Fruit fly (Drosophila melanogaster) whole organism, wandering third instar larva: ENCODE results near the gene bowl.

Experiments used
- Abd-B ChIP-seq: fragments of >200 bp; optimal IDR thresholded peaks from 2 replicates; lab custom pipeline; 2017; ENCODE audit warnings: missing biosample characterization, missing genetic modification characterization
- CG32264 ChIP-seq: fragments of 200-800 bp; sonication (Bioruptor generic); optimal IDR thresholded peaks from 2 replicates; lab custom pipeline; 2016; ENCODE audit warnings: missing biosample characterization, missing genetic modification characterization
- CG9705 ChIP-seq: fragments of 200-800 bp; sonication (Bioruptor generic); optimal IDR thresholded peaks from 2 replicates; lab custom pipeline; 2018; ENCODE audit warnings: missing biosample characterization, mild to moderate bottlenecking, missing genetic modification characterization
- CrebA ChIP-seq: fragments of 200-800 bp; sonication (Bioruptor generic); optimal IDR thresholded peaks from 2 replicates; lab custom pipeline; 2016; ENCODE audit warnings: missing biosample characterization, mild to moderate bottlenecking, missing genetic modification characterization, borderline replicate concordance
- Dfd ChIP-seq: fragments of >200 bp; optimal IDR thresholded peaks from 2 replicates; lab custom pipeline; 2017; ENCODE audit warnings: missing biosample characterization, missing genetic modification characterization
- Dif ChIP-seq: fragments of 200-275, 200-300 bp; sonication (Bioruptor generic); optimal IDR thresholded peaks from 2 replicates; lab custom pipeline; 2018; ENCODE audit warnings: missing biosample characterization, missing genetic modification characterization; ENCODE audit not compliant: partially characterized antibody
- GATAd ChIP-seq: sonication (Bioruptor generic); optimal IDR thresholded peaks from 2 replicates; lab custom pipeline; 2016; ENCODE audit warnings: missing biosample characterization, missing genetic modification characterization
- HLH106 ChIP-seq: fragments of 200-800 bp; optimal IDR thresholded peaks from 3 replicates; lab custom pipeline; 2019; ENCODE audit warnings: missing biosample characterization, mild to moderate bottlenecking, missing genetic modification characterization, moderate library complexity
- Hnf4 ChIP-seq: fragments of 200-800 bp; sonication (Bioruptor generic); optimal IDR thresholded peaks from 2 replicates; lab custom pipeline; 2016; ENCODE audit warnings: missing biosample characterization, mild to moderate bottlenecking, missing genetic modification characterization
- Hr78 ChIP-seq: fragments of >200 bp; optimal IDR thresholded peaks from 2 replicates; lab custom pipeline; 2017; ENCODE audit warnings: missing biosample characterization, missing genetic modification characterization
- Hr83 ChIP-seq: fragments of 200-300 bp; sonication (Bioruptor generic); optimal IDR thresholded peaks from 2 replicates; lab custom pipeline; 2016; ENCODE audit warnings: missing biosample characterization, mild to moderate bottlenecking, missing genetic modification characterization, moderate library complexity; ENCODE audit not compliant: poor library complexity, severe bottlenecking
- Jra ChIP-seq: sonication (Bioruptor generic); optimal IDR thresholded peaks from 2 replicates; lab custom pipeline; 2016; ENCODE audit warnings: missing biosample characterization, missing genetic modification characterization
- Mio ChIP-seq: sonication (Bioruptor generic); optimal IDR thresholded peaks from 2 replicates; lab custom pipeline; 2016; ENCODE audit warnings: missing biosample characterization, missing genetic modification characterization
- OdsH ChIP-seq: fragments of 200-800 bp; sonication (Bioruptor generic); optimal IDR thresholded peaks from 2 replicates; lab custom pipeline; 2016; ENCODE audit warnings: missing biosample characterization, mild to moderate bottlenecking, missing genetic modification characterization
- Rel ChIP-seq, 2 experiments: fragments of 200-800 bp; sonication (Bioruptor generic) in 1 of 2; optimal IDR thresholded peaks; 2 replicates in 1 of 2; 3 replicates in 1 of 2; lab custom pipeline; 2016 to 2019; ENCODE audit warnings: mild to moderate bottlenecking in 2 of 2, missing biosample characterization in 2 of 2, missing genetic modification characterization in 2 of 2, moderate library complexity in 1 of 2
- Sp1 ChIP-seq: fragments of 200-800 bp; sonication (Bioruptor generic); optimal IDR thresholded peaks from 3 replicates; lab custom pipeline; 2019; ENCODE audit warnings: missing biosample characterization, mild to moderate bottlenecking, missing genetic modification characterization, moderate library complexity
- Vsx2 ChIP-seq: fragments of 200-300, 225-300 bp; sonication (Bioruptor generic); optimal IDR thresholded peaks from 2 replicates; lab custom pipeline; 2018; ENCODE audit warnings: missing biosample characterization, missing genetic modification characterization; ENCODE audit not compliant: partially characterized antibody
- br ChIP-seq: fragments of 200-800 bp; sonication (Bioruptor generic); optimal IDR thresholded peaks from 2 replicates; lab custom pipeline; 2016; ENCODE audit warnings: missing biosample characterization, missing genetic modification characterization
- brk ChIP-seq: fragments of 200-800 bp; sonication (Bioruptor generic); optimal IDR thresholded peaks from 2 replicates; lab custom pipeline; 2016; ENCODE audit warnings: missing biosample characterization, mild to moderate bottlenecking, missing genetic modification characterization
- dl ChIP-seq, 2 experiments: fragments of 175-275, 200-275 bp in 1 of 2; fragments of 200-275 bp in 1 of 2; sonication (Bioruptor generic); optimal IDR thresholded peaks; lab custom pipeline; 2018; ENCODE audit warnings: mild to moderate bottlenecking in 2 of 2, missing biosample characterization in 2 of 2, missing genetic modification characterization in 2 of 2, moderate library complexity in 2 of 2; ENCODE audit not compliant: partially characterized antibody in 2 of 2, insufficient read depth in 1 of 2
- dmrt93B ChIP-seq: fragments of 200-800 bp; sonication (Bioruptor generic); optimal IDR thresholded peaks from 2 replicates; lab custom pipeline; 2018; ENCODE audit warnings: missing biosample characterization, mild to moderate bottlenecking, missing genetic modification characterization
- dsf ChIP-seq: sonication (Bioruptor generic); optimal IDR thresholded peaks from 2 replicates; lab custom pipeline; 2016; ENCODE audit warnings: missing biosample characterization, missing genetic modification characterization, borderline replicate concordance
- ey ChIP-seq: fragments of 200-800 bp; sonication (Bioruptor generic); optimal IDR thresholded peaks from 2 replicates; lab custom pipeline; 2016; ENCODE audit warnings: missing biosample characterization, missing genetic modification characterization
- foxo ChIP-seq, 2 experiments: fragments of 200-800 bp; sonication (Bioruptor generic); optimal IDR thresholded peaks; 2 replicates in 1 of 2; 3 replicates in 1 of 2; lab custom pipeline; 2016 to 2017; ENCODE audit warnings: missing biosample characterization in 2 of 2, missing genetic modification characterization in 2 of 2
- fru ChIP-seq: fragments of 200-800 bp; sonication (Bioruptor generic); optimal IDR thresholded peaks from 3 replicates; lab custom pipeline; 2016; ENCODE audit warnings: missing biosample characterization, mild to moderate bottlenecking, missing genetic modification characterization
- h ChIP-seq: fragments of 200-800 bp; sonication (Bioruptor generic); optimal IDR thresholded peaks from 3 replicates; lab custom pipeline; 2016; ENCODE audit warnings: missing biosample characterization, mild to moderate bottlenecking, missing genetic modification characterization
- pan ChIP-seq: fragments of >200 bp; optimal IDR thresholded peaks from 2 replicates; lab custom pipeline; 2017
- psq ChIP-seq: fragments of 200-800 bp; sonication (Bioruptor generic); optimal IDR thresholded peaks from 3 replicates; lab custom pipeline; 2017; ENCODE audit warnings: missing biosample characterization, mild to moderate bottlenecking, missing genetic modification characterization, moderate library complexity
- rgr ChIP-seq: fragments of 200-800 bp; sonication (Bioruptor generic); optimal IDR thresholded peaks from 3 replicates; lab custom pipeline; 2016; ENCODE audit warnings: missing biosample characterization, mild to moderate bottlenecking, missing genetic modification characterization
- sage ChIP-seq: fragments of 200-800 bp; sonication (Bioruptor generic); optimal IDR thresholded peaks from 2 replicates; lab custom pipeline; 2016; ENCODE audit warnings: missing biosample characterization, mild to moderate bottlenecking, missing genetic modification characterization
- tai ChIP-seq: sonication (Bioruptor generic); optimal IDR thresholded peaks from 2 replicates; lab custom pipeline; 2016; ENCODE audit warnings: missing biosample characterization, missing genetic modification characterization
- usp ChIP-seq: fragments of >200 bp; optimal IDR thresholded peaks from 2 replicates; lab custom pipeline; 2017; ENCODE audit warnings: missing biosample characterization, missing genetic modification characterization
- woc ChIP-seq: sonication (Bioruptor generic); optimal IDR thresholded peaks from 2 replicates; lab custom pipeline; 2016; ENCODE audit warnings: missing biosample characterization, mild to moderate bottlenecking, missing genetic modification characterization

The bowl gene

dm6 chr2L:3780587-3780986 is 9.1 kb downstream of the bowl start:
- TF ChIP-seq Hr83 (GFP tag; lab: Kevin White, UChicago) (no peak), foxo (GFP tag; optimal IDR thresholded peaks at IDR 0.05; lab: Kevin White, UChicago) (no peak), pan (lab: Kevin White, UChicago) (no peak), ey (GFP tag; lab: Kevin White, UChicago) (no peak), Dfd (GFP tag; lab: Kevin White, UChicago) (no peak), fru (peak; percentile 38), CG9705 (GFP tag; lab: Kevin White, UChicago) (no peak), Dif (GFP tag; lab: Kevin White, UChicago) (no peak), woc (peak; percentile 54), GATAd (GFP tag; lab: Kevin White, UChicago) (no peak), Mio (GFP tag; lab: Kevin White, UChicago) (no peak)

- TF ChIP-seq woc = peak; percentile 59
- no peak for TF ChIP-seq usp (GFP tag; lab: Kevin White, UChicago)
- TF ChIP-seq Hnf4 (GFP tag; lab: Kevin White, UChicago) = peak; percentile 58
- peak in 1 of 2 experiments; percentile 34 for TF ChIP-seq dl (GFP tag; optimal IDR thresholded peaks at IDR 0.05; lab: Kevin White, UChicago; ENCODE audit: insufficient read depth in 1 of 2, partially characterized antibody in 2 of 2)
- TF ChIP-seq tai (GFP tag; lab: Kevin White, UChicago) = peak; percentile 3
- TF ChIP-seq br = peak; percentile 61
- peak in 1 of 2 experiments; percentile 66 for TF ChIP-seq foxo (GFP tag; optimal IDR thresholded peaks at IDR 0.05; lab: Kevin White, UChicago)
- no peak for TF ChIP-seq dsf (GFP tag; lab: Kevin White, UChicago)
- TF ChIP-seq Sp1 (GFP tag; lab: Kevin White, UChicago) = peak; percentile 80
- TF ChIP-seq h = peak; percentile 62
- peak; percentile 69 for TF ChIP-seq psq
- peak; percentile 8 for TF ChIP-seq dmrt93B (GFP tag; lab: Kevin White, UChicago)
- peak; percentile 35 for TF ChIP-seq brk (GFP tag; lab: Kevin White, UChicago)
- TF ChIP-seq Dif (GFP tag; lab: Kevin White, UChicago) = no peak
- TF ChIP-seq CG9705 (GFP tag; lab: Kevin White, UChicago) = peak; percentile 27
- TF ChIP-seq fru = peak; percentile 62
- TF ChIP-seq CrebA (GFP tag; lab: Kevin White, UChicago) = peak; percentile 74
- peak; percentile 83 for TF ChIP-seq OdsH
- TF ChIP-seq Mio (GFP tag; lab: Kevin White, UChicago) = no peak
- no peak for TF ChIP-seq Jra (GFP tag; lab: Kevin White, UChicago)
- no peak for TF ChIP-seq Hr83 (GFP tag; lab: Kevin White, UChicago)
- peak; percentile 62 for TF ChIP-seq HLH106 (tag; lab: Kevin White, UChicago)
- no peak for TF ChIP-seq sage (GFP tag; lab: Kevin White, UChicago)
- peak; percentile 50 for TF ChIP-seq rgr (GFP tag; lab: Kevin White, UChicago)
- TF ChIP-seq Rel (GFP tag; optimal IDR thresholded peaks at IDR 0.05; lab: Kevin White, UChicago) = peak; percentile 6
- TF ChIP-seq Rel (tag; optimal IDR thresholded peaks at IDR 0.05; lab: Kevin White, UChicago) = peak; percentile 49
- peak; percentile 31 for TF ChIP-seq Vsx2
- TF ChIP-seq Hr78 (GFP tag; lab: Kevin White, UChicago) = no peak
- peak; percentile 58 for TF ChIP-seq ey (GFP tag; lab: Kevin White, UChicago)
These were observed 9.8 kb downstream of the bowl start for dm6 chr2L:3781132-3781877.

- TF ChIP-seq dmrt93B (GFP tag; lab: Kevin White, UChicago) = no peak
- TF ChIP-seq usp (GFP tag; lab: Kevin White, UChicago) = no peak
- no peak for TF ChIP-seq h
- TF ChIP-seq CG32264 (GFP tag; lab: Kevin White, UChicago) = no peak
- no peak for TF ChIP-seq Abd-B (GFP tag; lab: Kevin White, UChicago)
- no peak for TF ChIP-seq foxo (GFP tag; optimal IDR thresholded peaks at IDR 0.05; lab: Kevin White, UChicago)
These were observed 12.9 kb downstream of the bowl start, which contains the start of gene CG31960 for dm6 chr2L:3784268-3784997. CG31960 (plus strand) TSS chr2L:3784947.
